Worm (Caenorhabditis elegans): ENCODE data around the gene del-6.

- TF ChIP-seq alr-1 (tag; optimal IDR thresholded peaks at IDR 0.05; ENCODE audit: borderline replicate concordance) (no peak), blmp-1 (tag; optimal IDR thresholded peaks at IDR 0.05) (peak; percentile 93), unc-62 (GFP tag; optimal IDR thresholded peaks at IDR 0.05) (no peak), tlp-1 (tag; optimal IDR thresholded peaks at IDR 0.05) (no peak), lin-14 (GFP tag; optimal IDR thresholded peaks at IDR 0.05) (no peak)
Observed at ce11 chrV:10529600-10529999, 43.1 kb upstream of the del-6 start.

All from whole organism, L1 larva.